Worm (Caenorhabditis elegans) whole organism, L1 larva: Measurements from ENCODE around the gene str-86.

Source experiments
- C04F5.9 ChIP-seq: sonication (generic microtip); optimal IDR thresholded peaks from 2 replicates; lab custom pipeline; 2016; ENCODE audit warnings: missing genetic modification characterization, missing compliant biosample characterization
- C16A3.4 ChIP-seq: fragments of 150-350 bp; optimal IDR thresholded peaks from 2 replicates; lab custom pipeline; 2014; ENCODE audit warnings: missing biosample characterization, missing genetic modification characterization
- C34B4.2 ChIP-seq: sonication (generic microtip); optimal IDR thresholded peaks from 2 replicates; lab custom pipeline; 2017; ENCODE audit warnings: mild to moderate bottlenecking, missing genetic modification characterization, missing compliant biosample characterization
- ceh-8 ChIP-seq: fragments of 200-800 bp; sonication (Bioruptor generic); optimal IDR thresholded peaks from 2 replicates; lab custom pipeline; 2018; ENCODE audit warnings: mild to moderate bottlenecking, missing genetic modification characterization, moderate library complexity, missing compliant biosample characterization
- ceh-88 ChIP-seq: fragments of 200-800 bp; sonication (Bioruptor generic); IDR thresholded peaks from 2 replicates; pipeline ENCODE4 v1.3.6; 2022; ENCODE audit warnings: missing genetic modification characterization, missing compliant biosample characterization
- fkh-10 ChIP-seq: sonication (generic microtip); optimal IDR thresholded peaks from 2 replicates; lab custom pipeline; 2017; ENCODE audit warnings: missing biosample characterization, missing genetic modification reagents, missing genetic modification characterization
- fos-1 ChIP-seq: fragments of 150-350 bp; optimal IDR thresholded peaks from 2 replicates; lab custom pipeline; 2014; ENCODE audit warnings: missing biosample characterization, missing genetic modification characterization
- grh-1 ChIP-seq: fragments of 200-800 bp; sonication (Bioruptor generic); IDR thresholded peaks from 2 replicates; pipeline ENCODE4 v1.3.6; 2022; ENCODE audit warnings: missing genetic modification reagents, missing genetic modification characterization, missing compliant biosample characterization
- hlh-17 ChIP-seq: fragments of 200-800 bp; sonication (Bioruptor generic); optimal IDR thresholded peaks from 2 replicates; lab custom pipeline; 2018; ENCODE audit warnings: missing genetic modification characterization, mild to moderate bottlenecking, missing compliant biosample characterization, moderate library complexity, borderline replicate concordance
- hlh-4 ChIP-seq: sonication (generic microtip); optimal IDR thresholded peaks from 2 replicates; lab custom pipeline; 2016; ENCODE audit warnings: mild to moderate bottlenecking, missing genetic modification characterization, missing compliant biosample characterization
- hpl-2 ChIP-seq: fragments of 150-350 bp; optimal IDR thresholded peaks from 2 replicates; lab custom pipeline; 2014; ENCODE audit warnings: missing biosample characterization, missing genetic modification reagents, missing genetic modification characterization
- jun-1 ChIP-seq: fragments of 150-350 bp; optimal IDR thresholded peaks from 2 replicates; lab custom pipeline; 2014; ENCODE audit warnings: missing biosample characterization, missing genetic modification reagents, missing genetic modification characterization
- lin-14 ChIP-seq: fragments of 200-800 bp; sonication (Bioruptor generic); optimal IDR thresholded peaks from 2 replicates; lab custom pipeline; 2018; ENCODE audit warnings: mild to moderate bottlenecking, missing genetic modification characterization, moderate library complexity, missing compliant biosample characterization
- lin-39 ChIP-seq: fragments of 150-350 bp; optimal IDR thresholded peaks from 2 replicates; lab custom pipeline; 2014; ENCODE audit warnings: missing biosample characterization, missing genetic modification reagents, missing genetic modification characterization
- lir-3 ChIP-seq: sonication (generic microtip); optimal IDR thresholded peaks from 2 replicates; lab custom pipeline; 2016; ENCODE audit warnings: mild to moderate bottlenecking, missing genetic modification characterization, moderate library complexity, missing compliant biosample characterization; ENCODE audit not compliant: poor library complexity
- mab-9 ChIP-seq: fragments of 200-800 bp; sonication (Bioruptor generic); IDR thresholded peaks from 2 replicates; pipeline ENCODE4 v1.3.6; 2022; ENCODE audit warnings: missing genetic modification reagents, missing genetic modification characterization, missing compliant biosample characterization
- mef-2 ChIP-seq: fragments of 150-350 bp; optimal IDR thresholded peaks from 2 replicates; lab custom pipeline; 2014; ENCODE audit warnings: missing biosample characterization, missing genetic modification characterization
- mep-1 ChIP-seq: fragments of 150-350 bp; optimal IDR thresholded peaks from 2 replicates; lab custom pipeline; 2014; ENCODE audit warnings: missing biosample characterization, missing genetic modification characterization
- nhr-11 ChIP-seq: fragments of 150-350 bp; optimal IDR thresholded peaks from 2 replicates; lab custom pipeline; 2014; ENCODE audit warnings: missing biosample characterization, missing genetic modification characterization
- nhr-19 ChIP-seq: fragments of 200-800 bp; sonication (Bioruptor generic); conservative IDR thresholded peaks from 2 replicates; pipeline ENCODE4 v1.3.6; 2022; ENCODE audit warnings: missing genetic modification characterization, missing compliant biosample characterization
- nhr-20 ChIP-seq: sonication (generic microtip); optimal IDR thresholded peaks from 2 replicates; lab custom pipeline; 2016; ENCODE audit warnings: mild to moderate bottlenecking, missing genetic modification characterization, missing compliant biosample characterization
- nhr-28 ChIP-seq: fragments of 150-350 bp; optimal IDR thresholded peaks from 2 replicates; lab custom pipeline; 2014; ENCODE audit warnings: missing biosample characterization, missing genetic modification characterization
- nhr-47 ChIP-seq: sonication (generic microtip); optimal IDR thresholded peaks from 2 replicates; lab custom pipeline; 2016; ENCODE audit warnings: mild to moderate bottlenecking, missing genetic modification characterization, moderate library complexity, missing compliant biosample characterization
- nhr-77 ChIP-seq: fragments of 150-350 bp; optimal IDR thresholded peaks from 2 replicates; lab custom pipeline; 2014; ENCODE audit warnings: missing biosample characterization, missing genetic modification characterization
- nhr-84 ChIP-seq: sonication (generic microtip); optimal IDR thresholded peaks from 2 replicates; lab custom pipeline; 2017; ENCODE audit warnings: missing biosample characterization, missing genetic modification characterization
- nhr-85 ChIP-seq: sonication (generic microtip); peaks from one replicate; lab custom pipeline; 2016; ENCODE audit warnings: missing genetic modification characterization, inconsistent platforms, missing compliant biosample characterization
- nhr-90 ChIP-seq: sonication (generic microtip); optimal IDR thresholded peaks from 2 replicates; lab custom pipeline; 2016; ENCODE audit warnings: mild to moderate bottlenecking, missing genetic modification characterization, missing compliant biosample characterization; ENCODE audit not compliant: poor library complexity
- pag-3 ChIP-seq: sonication (generic microtip); optimal IDR thresholded peaks from 2 replicates; lab custom pipeline; 2017; ENCODE audit warnings: missing genetic modification characterization, mild to moderate bottlenecking, missing compliant biosample characterization, antibody characterized with exemption, borderline replicate concordance; ENCODE audit not compliant: insufficient read depth
- pqm-1 ChIP-seq: sonication (generic microtip); optimal IDR thresholded peaks from 3 replicates; lab custom pipeline; 2017; ENCODE audit warnings: missing biosample characterization, missing genetic modification characterization
- rnt-1 ChIP-seq: sonication (generic microtip); optimal IDR thresholded peaks from 2 replicates; lab custom pipeline; 2016; ENCODE audit warnings: mild to moderate bottlenecking, missing genetic modification characterization, moderate library complexity, missing compliant biosample characterization
- skn-1 ChIP-seq: fragments of 150-350 bp; optimal IDR thresholded peaks from 2 replicates; lab custom pipeline; 2014; ENCODE audit warnings: missing biosample characterization, missing genetic modification characterization
- snpc-4 ChIP-seq: fragments of 150-350 bp; optimal IDR thresholded peaks from 2 replicates; lab custom pipeline; 2014; ENCODE audit warnings: missing biosample characterization, missing genetic modification characterization
- sox-4 ChIP-seq: sonication (generic microtip); optimal IDR thresholded peaks from 2 replicates; lab custom pipeline; 2016; ENCODE audit warnings: missing genetic modification characterization, missing compliant biosample characterization
- sptf-1 ChIP-seq: fragments of 150-350 bp; optimal IDR thresholded peaks from 2 replicates; lab custom pipeline; 2014; ENCODE audit warnings: missing biosample characterization, missing genetic modification characterization
- sup-37 ChIP-seq: fragments of 200-800 bp; sonication (Bioruptor generic); optimal IDR thresholded peaks from 2 replicates; lab custom pipeline; 2018; ENCODE audit warnings: mild to moderate bottlenecking, missing genetic modification characterization, missing compliant biosample characterization
- swsn-7 ChIP-seq: sonication (generic microtip); optimal IDR thresholded peaks from 2 replicates; lab custom pipeline; 2016; ENCODE audit warnings: missing genetic modification characterization, missing compliant biosample characterization
- tbx-2 ChIP-seq: sonication (generic microtip); optimal IDR thresholded peaks from 2 replicates; lab custom pipeline; 2016; ENCODE audit warnings: missing genetic modification characterization, missing compliant biosample characterization
- tlp-1 ChIP-seq: fragments of 150-350 bp; optimal IDR thresholded peaks from 2 replicates; lab custom pipeline; 2014; ENCODE audit warnings: missing biosample characterization, missing genetic modification characterization
- unc-62 ChIP-seq: fragments of 150-350 bp; optimal IDR thresholded peaks from 2 replicates; lab custom pipeline; 2014; ENCODE audit warnings: missing biosample characterization, missing genetic modification reagents, missing genetic modification characterization
- vab-15 ChIP-seq: sonication (generic microtip); optimal IDR thresholded peaks from 2 replicates; lab custom pipeline; 2017; ENCODE audit warnings: missing genotype, mild to moderate bottlenecking, missing genetic modification characterization, missing compliant biosample characterization
- ztf-4 ChIP-seq: fragments of 150-350 bp; optimal IDR thresholded peaks from 2 replicates; lab custom pipeline; 2014; ENCODE audit warnings: missing biosample characterization, missing genetic modification characterization

Gene str-86

ce11 chrV:9009175-9009574, 25.7 kb upstream of the str-86 start, which contains the start of gene srx-2:
Gene srx-2 (plus strand): TSS chrV:9009475.
- no peak for TF ChIP-seq snpc-4 (tag; lab: Kevin White, UChicago)
- TF ChIP-seq unc-62 (GFP tag; lab: Kevin White, UChicago), result no peak
- TF ChIP-seq jun-1 (tag; lab: Kevin White, UChicago), result no peak
- TF ChIP-seq vab-15 (tag; lab: Kevin White, UChicago), result no peak
- TF ChIP-seq hpl-2, result no peak
- TF ChIP-seq lin-39 (tag; lab: Kevin White, UChicago), result no peak
- no peak for TF ChIP-seq lin-14
- TF ChIP-seq nhr-77 (tag; lab: Kevin White, UChicago), result no peak
- no peak for TF ChIP-seq nhr-11 (tag; lab: Kevin White, UChicago)
- TF ChIP-seq nhr-20 (tag; lab: Kevin White, UChicago), result no peak
- no peak for TF ChIP-seq nhr-47 (tag; lab: Kevin White, UChicago)
- TF ChIP-seq sox-4 (tag; lab: Kevin White, UChicago), result no peak
- TF ChIP-seq swsn-7 (tag; lab: Kevin White, UChicago), result no peak
- no peak for TF ChIP-seq skn-1 (tag; lab: Kevin White, UChicago)

- TF ChIP-seq grh-1 (GFP tag; lab: Robert Waterston, UW) (no peak), nhr-19 (no peak), mab-9 (no peak), pqm-1 (tag; lab: Kevin White, UChicago) (no peak), ceh-88 (GFP tag; lab: Robert Waterston, UW) (no peak), nhr-84 (tag; lab: Kevin White, UChicago) (no peak), nhr-20 (tag; lab: Kevin White, UChicago) (no peak), C04F5.9 (tag; lab: Kevin White, UChicago) (no peak), nhr-90 (no peak), nhr-85 (tag; lab: Kevin White, UChicago) (no peak), mep-1 (tag; lab: Kevin White, UChicago) (no peak), C16A3.4 (tag; lab: Kevin White, UChicago) (no peak), rnt-1 (no peak), tlp-1 (tag; lab: Kevin White, UChicago) (no peak), sptf-1 (tag; lab: Kevin White, UChicago) (no peak), lir-3 (tag; lab: Kevin White, UChicago) (no peak), ztf-4 (no peak), hlh-4 (tag; lab: Kevin White, UChicago) (no peak), lin-14 (no peak)
These were observed 21.7 kb upstream of the str-86 start, which contains the start of gene srx-3 for ce11 chrV:9005243-9005642. Gene srx-3 (plus strand): TSS chrV:9005543.

- TF ChIP-seq ceh-8 (no peak), nhr-11 (tag; lab: Kevin White, UChicago) (no peak), pag-3 (tag; lab: Kevin White, UChicago) (no peak), C34B4.2 (tag; lab: Kevin White, UChicago) (no peak), nhr-19 (no peak), tbx-2 (tag; lab: Kevin White, UChicago) (no peak), hlh-17 (GFP tag; lab: Kevin White, UChicago) (no peak), fos-1 (tag; lab: Kevin White, UChicago) (no peak), mef-2 (tag; lab: Kevin White, UChicago) (no peak), mab-9 (no peak), nhr-28 (tag; lab: Kevin White, UChicago) (no peak), nhr-84 (tag; lab: Kevin White, UChicago) (no peak), pqm-1 (tag; lab: Kevin White, UChicago) (no peak), sup-37 (no peak), fkh-10 (GFP tag; lab: Kevin White, UChicago) (no peak)
These were observed 19.8 kb upstream of the str-86 start, which contains the start of gene srx-1 for ce11 chrV:9003291-9003690. Gene srx-1 (plus strand): TSS chrV:9003672.
